Worm (Caenorhabditis elegans): ENCODE measurements around the gene slc-30A9.

slc-30A9 gene

DNA sequence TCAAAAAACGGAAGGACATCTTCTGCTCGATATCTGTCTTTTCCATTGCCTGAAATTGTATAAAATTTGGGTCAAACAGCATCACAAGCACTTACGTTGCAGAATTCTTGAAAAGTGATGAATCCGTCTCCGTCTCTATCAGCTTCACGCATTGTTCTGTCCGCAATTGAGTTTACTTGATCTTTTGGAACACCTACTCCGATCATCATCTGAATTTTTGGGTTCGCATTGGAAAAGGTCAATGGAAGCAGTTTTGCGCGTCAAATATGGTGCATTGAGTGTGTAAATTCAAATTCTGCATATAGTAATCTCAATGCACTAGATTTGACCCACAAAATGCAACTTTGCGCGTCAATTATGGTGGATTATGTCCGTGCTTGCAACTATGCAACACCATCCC lies 17.1 kb downstream of the slc-30A9 start:
- TF ChIP-seq nhr-237 (tag; optimal IDR thresholded peaks at IDR 0.05) (no peak), blmp-1 (tag; optimal IDR thresholded peaks at IDR 0.05; ENCODE audit: insufficient read depth) (no peak), snpc-4 (tag; optimal IDR thresholded peaks at IDR 0.05) (no peak), nhr-129 (tag; optimal IDR thresholded peaks at IDR 0.05) (no peak), ceh-16 (tag; optimal IDR thresholded peaks at IDR 0.05) (no peak), ztf-1 (GFP tag; conservative IDR thresholded peaks at IDR 0.05) (no peak), ZK546.5 (tag; optimal IDR thresholded peaks at IDR 0.05) (no peak)

DNA sequence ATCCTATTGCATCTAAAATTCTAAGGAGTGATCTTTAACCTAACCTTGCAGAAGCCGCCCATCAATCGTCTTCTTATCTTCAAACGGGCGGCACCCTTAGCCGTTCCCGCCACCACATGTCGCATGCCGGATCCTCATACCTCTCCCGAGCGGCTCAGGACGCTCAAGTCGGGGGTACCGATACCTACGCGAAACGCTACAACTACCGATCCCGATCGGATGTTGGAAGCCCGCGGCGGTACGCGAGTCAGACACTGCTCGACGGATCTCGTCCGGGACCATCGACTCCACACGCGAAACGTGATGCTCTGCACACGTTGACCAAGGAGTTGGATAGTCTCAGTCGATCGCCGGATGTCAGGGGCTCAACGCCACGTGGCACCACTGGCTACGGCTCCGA lies 19.3 kb downstream of the slc-30A9 start:
- TF ChIP-seq ceh-82 (tag; optimal IDR thresholded peaks at IDR 0.05) (no peak), mdl-1 (tag; optimal IDR thresholded peaks at IDR 0.05) (no peak), elt-1 (tag; optimal IDR thresholded peaks at IDR 0.05) (no peak), sma-3 (GFP tag; optimal IDR thresholded peaks at IDR 0.05) (no peak), ceh-16 (tag; optimal IDR thresholded peaks at IDR 0.05) (no peak), lsy-2 (tag; optimal IDR thresholded peaks at IDR 0.05) (no peak), R02D3.7 (tag; optimal IDR thresholded peaks at IDR 0.05) (no peak), snpc-4 (tag; optimal IDR thresholded peaks at IDR 0.05) (no peak), blmp-1 (tag; optimal IDR thresholded peaks at IDR 0.05; ENCODE audit: insufficient read depth) (no peak), nhr-12 (tag; optimal IDR thresholded peaks at IDR 0.05) (no peak), C34F6.9 (tag; optimal IDR thresholded peaks at IDR 0.05) (no peak), Y55F3AM.14 (GFP tag; optimal IDR thresholded peaks at IDR 0.05) (no peak), nhr-6 (tag; optimal IDR thresholded peaks at IDR 0.05) (no peak), ztf-4 (tag; optimal IDR thresholded peaks at IDR 0.05) (no peak)

DNA sequence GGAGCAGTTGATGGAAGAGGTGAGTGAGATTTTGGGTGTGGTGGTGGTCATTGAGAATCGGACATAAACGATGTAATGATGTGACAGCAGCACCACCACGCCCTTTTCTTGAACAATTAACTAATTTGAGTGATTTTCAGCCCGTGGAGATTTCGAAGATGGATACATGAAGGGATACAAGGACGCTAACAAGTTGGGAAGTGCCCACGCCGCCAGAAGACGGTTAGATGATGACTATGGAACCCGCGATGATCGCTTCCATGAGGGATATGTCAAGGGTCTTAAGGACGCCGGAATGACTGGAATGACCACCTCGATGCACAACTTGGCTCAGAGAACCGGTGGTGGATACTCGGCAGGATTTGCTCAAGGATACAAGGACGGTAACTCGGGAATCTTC lies 20.6 kb downstream of the slc-30A9 start:
- TF ChIP-seq snpc-4 (tag; optimal IDR thresholded peaks at IDR 0.05) (no peak), peb-1 (tag; optimal IDR thresholded peaks at IDR 0.05) (no peak), nhr-10 (tag; optimal IDR thresholded peaks at IDR 0.05) (no peak), ama-1 (optimal IDR thresholded peaks at IDR 0.05) (no peak), nhr-25 (tag; optimal IDR thresholded peaks at IDR 0.05) (no peak)

DNA sequence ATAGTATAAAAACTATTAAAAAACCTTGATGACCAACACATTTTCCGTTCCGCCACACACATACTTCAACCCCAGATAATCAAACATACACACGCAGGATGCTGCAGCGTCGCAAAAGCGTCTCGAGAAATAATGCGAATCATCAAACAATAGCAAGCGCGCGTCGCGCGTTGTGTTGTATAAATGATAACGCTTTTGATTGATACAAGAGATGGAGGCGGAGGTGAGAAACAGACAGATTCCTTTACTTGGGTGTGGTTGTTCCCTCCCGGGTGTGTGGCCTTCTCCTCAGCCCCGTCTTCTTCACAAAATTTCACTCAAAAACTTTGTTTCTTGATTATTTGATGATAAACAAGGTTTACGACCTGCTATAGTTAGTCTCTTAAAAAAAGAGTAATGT lies 22.5 kb downstream of the slc-30A9 start:
- peak; percentile 12 for TF ChIP-seq gmeb-1 (tag; optimal IDR thresholded peaks at IDR 0.05)
- TF ChIP-seq nhr-77 (tag; optimal IDR thresholded peaks at IDR 0.05) = no peak
- no peak for TF ChIP-seq ceh-82 (tag; optimal IDR thresholded peaks at IDR 0.05)
- peak; percentile 94 for TF ChIP-seq fos-1 (tag; optimal IDR thresholded peaks at IDR 0.05)
- no peak for TF ChIP-seq skn-1 (tag; optimal IDR thresholded peaks at IDR 0.05)
- TF ChIP-seq mab-5 (tag; optimal IDR thresholded peaks at IDR 0.05) = no peak
- no peak for TF ChIP-seq peb-1 (tag; optimal IDR thresholded peaks at IDR 0.05)
- TF ChIP-seq lsy-2 (tag; optimal IDR thresholded peaks at IDR 0.05) = no peak
- TF ChIP-seq sem-4 (tag; optimal IDR thresholded peaks at IDR 0.05) = no peak

DNA sequence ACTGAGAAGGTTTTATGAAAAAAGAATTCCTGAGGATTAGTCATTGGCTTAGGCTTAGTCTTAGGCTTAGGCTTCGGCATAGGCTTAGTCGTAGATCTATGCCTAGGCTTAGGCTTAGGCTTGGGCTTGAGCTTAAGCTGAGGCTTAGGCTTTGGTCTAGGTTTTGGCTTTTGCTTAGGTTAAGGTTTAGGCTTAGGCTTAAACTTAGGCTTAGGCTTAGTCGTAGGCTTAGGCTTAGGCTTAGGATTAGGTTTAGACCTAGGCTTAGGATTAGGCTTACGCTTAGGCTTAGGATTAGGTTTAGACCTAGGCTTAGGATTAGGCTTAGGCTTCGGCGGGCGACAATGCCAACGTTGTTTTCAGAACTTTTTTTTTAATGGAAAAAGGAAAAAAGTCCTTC lies 23.2 kb downstream of the slc-30A9 start:
- TF ChIP-seq ZK546.5 (tag; optimal IDR thresholded peaks at IDR 0.05) (no peak), nhr-237 (tag; optimal IDR thresholded peaks at IDR 0.05) (no peak), blmp-1 (tag; optimal IDR thresholded peaks at IDR 0.05; ENCODE audit: insufficient read depth) (no peak), snpc-4 (tag; optimal IDR thresholded peaks at IDR 0.05) (no peak), alr-1 (tag; optimal IDR thresholded peaks at IDR 0.05) (no peak), sma-3 (GFP tag; optimal IDR thresholded peaks at IDR 0.05) (no peak), lin-11 (tag; optimal IDR thresholded peaks at IDR 0.05) (no peak), lin-13 (GFP tag; optimal IDR thresholded peaks at IDR 0.05) (no peak), nhr-10 (tag; optimal IDR thresholded peaks at IDR 0.05) (no peak), egl-27 (tag; optimal IDR thresholded peaks at IDR 0.05) (no peak), nhr-25 (tag; optimal IDR thresholded peaks at IDR 0.05) (no peak)

DNA sequence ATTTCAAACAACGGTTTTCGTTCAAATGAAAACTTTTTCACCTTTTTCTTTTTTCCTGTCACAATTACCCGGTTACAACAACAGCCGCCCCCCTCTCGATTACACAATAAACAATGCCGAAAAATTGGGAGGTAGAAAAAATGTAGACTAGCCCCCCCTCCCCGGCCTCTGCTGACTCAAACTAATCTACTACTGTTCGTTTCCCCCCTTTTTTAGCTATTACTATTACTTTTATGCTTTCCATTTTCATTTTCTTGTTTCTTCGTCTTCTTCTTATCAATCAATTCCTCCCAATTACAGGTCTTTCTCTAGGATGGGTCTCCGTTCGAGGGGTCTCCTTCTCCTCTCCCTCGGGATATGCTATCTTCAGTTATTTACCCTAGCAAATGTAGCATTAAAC lies 40.8 kb downstream of the slc-30A9 start, which contains the start of gene let-805:
let-805 (plus strand) TSS at position 301 of the 400 bp plus-strand sequence.
- no peak for TF ChIP-seq peb-1 (tag; optimal IDR thresholded peaks at IDR 0.05)
- TF ChIP-seq nhr-25 (tag; optimal IDR thresholded peaks at IDR 0.05) = no peak
- no peak for TF ChIP-seq zag-1 (tag; optimal IDR thresholded peaks at IDR 0.05)
- TF ChIP-seq unc-62 (GFP tag; optimal IDR thresholded peaks at IDR 0.05) = no peak
- no peak for TF ChIP-seq C34F6.9 (tag; optimal IDR thresholded peaks at IDR 0.05)

All from whole organism, L2 larva.